Worm (Caenorhabditis elegans): ENCODE measurements around the gene pfs-2.

ce11 chrII:14311537-14311936 lies 46.6 kb upstream of the pfs-2 start:
- TF ChIP-seq him-1 (tag; optimal IDR thresholded peaks at IDR 0.05) (no peak), W03F9.2 (tag; optimal IDR thresholded peaks at IDR 0.05) (no peak), dao-5 (tag; optimal IDR thresholded peaks at IDR 0.05) (no peak)
